Fruit fly (Drosophila melanogaster): ENCODE data around the gene m.

DNA sequence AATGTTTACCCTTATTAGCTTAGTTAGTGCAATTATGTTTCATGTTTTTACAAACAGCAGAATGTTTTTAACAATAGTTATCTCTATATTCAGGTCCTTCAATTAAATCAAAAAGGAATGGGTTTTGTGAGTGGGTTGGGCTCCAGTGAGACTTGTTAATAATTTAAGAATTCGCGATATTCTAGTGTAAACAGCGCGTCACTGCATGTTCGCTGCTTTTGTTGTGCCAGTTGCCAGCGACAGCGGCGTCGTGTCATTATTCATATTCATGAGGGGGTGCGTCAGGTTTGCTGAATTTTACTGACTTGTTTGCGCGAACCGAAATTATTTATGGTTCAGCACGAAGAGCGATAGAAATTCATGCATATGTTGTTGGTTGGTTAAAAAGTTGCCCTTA lies 38.8 kb upstream of the m start, which contains the start of gene Amun:
- TF ChIP-seq pan (optimal IDR thresholded peaks at IDR 0.05) (no peak), usp (GFP tag; optimal IDR thresholded peaks at IDR 0.05) (no peak), CG8478 (optimal IDR thresholded peaks at IDR 0.05) (no peak), psq (optimal IDR thresholded peaks at IDR 0.05) (no peak)
